Fruit fly (Drosophila melanogaster): ENCODE results near the gene CG46280.

CG46280 gene

DNA sequence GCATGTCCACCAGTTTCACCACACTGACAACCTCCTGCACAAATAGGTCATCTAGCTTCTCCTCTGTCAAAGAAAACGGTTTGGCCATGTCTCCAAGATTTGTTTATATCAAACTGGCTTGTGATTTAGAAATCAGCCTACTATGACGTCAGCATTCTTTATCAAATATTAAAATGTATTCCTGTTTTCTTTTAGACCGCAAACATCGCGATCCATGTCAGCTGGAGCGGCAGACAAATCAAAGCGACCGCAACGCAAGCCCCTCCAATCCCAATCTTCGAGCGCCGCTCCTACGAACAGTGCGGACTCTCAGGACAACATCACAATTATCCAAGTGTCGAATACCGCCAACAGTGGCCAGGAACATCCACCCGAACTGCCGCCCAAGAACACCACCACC, 42.0 kb downstream of the CG46280 start, which contains the start of gene CG14383:
CG14383 (minus strand) TSS at position 101 of the 400 bp plus-strand sequence.
- TF ChIP-seq Sry-β (GFP tag; optimal IDR thresholded peaks at IDR 0.05) (no peak), dimm (GFP tag; IDR thresholded peaks at IDR 0.05) (0 out of 2 replicates have a peak, but pooled peaks have one; percentile 18), Hr78 (GFP tag; optimal IDR thresholded peaks at IDR 0.05) (no peak)

DNA sequence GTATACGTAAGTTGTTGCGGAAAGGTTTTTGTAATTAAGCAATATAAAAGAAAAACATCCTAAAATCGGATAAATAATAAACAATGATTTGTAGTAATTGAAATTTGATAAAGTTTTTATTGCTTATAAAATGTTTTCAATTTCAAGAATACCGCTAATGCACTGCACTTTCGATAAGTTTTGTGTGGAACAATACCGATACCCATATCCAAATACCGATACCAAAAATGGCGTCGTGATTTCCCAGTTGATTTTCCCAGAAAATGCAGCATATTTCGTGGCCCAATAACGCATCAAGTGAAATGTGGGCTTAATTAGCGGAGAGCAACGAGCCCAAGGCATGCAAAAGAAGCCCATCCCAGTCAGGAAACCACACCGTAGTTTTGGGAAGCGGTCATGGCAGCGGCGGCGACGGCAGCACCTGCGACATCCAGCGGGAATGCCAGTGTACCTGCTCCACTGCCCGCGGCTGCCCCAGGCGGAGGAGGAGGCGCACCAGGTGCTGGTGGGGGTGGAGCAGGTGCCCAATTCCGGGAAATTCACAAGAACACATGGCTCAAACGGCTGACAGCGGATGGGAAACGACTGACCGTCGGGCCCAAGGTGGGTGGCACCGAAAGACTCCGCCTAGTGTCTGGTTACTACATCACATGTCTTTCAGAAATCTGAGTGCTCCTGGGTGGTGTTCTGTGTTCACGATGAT, 44.5 kb downstream of the CG46280 start, which contains the start of gene CG31342:
CG31342 (plus strand) TSS at position 214 of the 703 bp plus-strand sequence.
- TF ChIP-seq CG34376 (GFP tag; optimal IDR thresholded peaks at IDR 0.05), result peak; percentile 38
- no peak for TF ChIP-seq CG3281 (GFP tag; optimal IDR thresholded peaks at IDR 0.05)
- peak; percentile 27; the same call in 1 of the 2 replicates for TF ChIP-seq Atf6 (GFP tag; IDR thresholded peaks at IDR 0.05)
- peak; percentile 3 for TF ChIP-seq Dp (GFP tag; optimal IDR thresholded peaks at IDR 0.05)
- TF ChIP-seq exex (tag; optimal IDR thresholded peaks at IDR 0.05), result no peak
- TF ChIP-seq zen2 (GFP tag; IDR thresholded peaks at IDR 0.05; ENCODE audit: partially characterized antibody), result peak; percentile 54; the same call in 1 of the 3 replicates
- peak; percentile 42 for TF ChIP-seq az2 (GFP tag; optimal IDR thresholded peaks at IDR 0.05)
- peak; percentile 17 for TF ChIP-seq Ets97D (GFP tag; optimal IDR thresholded peaks at IDR 0.05)
- peak; percentile 71 for TF ChIP-seq CG3995 (GFP tag; optimal IDR thresholded peaks at IDR 0.05)
- TF ChIP-seq Hr3 (GFP tag; optimal IDR thresholded peaks at IDR 0.05), result peak; percentile 22
- TF ChIP-seq HLH3B (GFP tag; IDR thresholded peaks at IDR 0.05), result no peak; the same call in 1 of the 2 replicates
- no peak for TF ChIP-seq NFAT (GFP tag; IDR thresholded peaks at IDR 0.05)
- peak; percentile 78 for TF ChIP-seq Dll (GFP tag; IDR thresholded peaks at IDR 0.05; ENCODE audit: partially characterized antibody)
- TF ChIP-seq CG12391 (tag; optimal IDR thresholded peaks at IDR 0.05), result peak; percentile 72
- peak; percentile 36; the same call in 1 of the 2 replicates for TF ChIP-seq nerfin-2 (GFP tag; IDR thresholded peaks at IDR 0.05; ENCODE audit: partially characterized antibody)
- no peak for TF ChIP-seq CG16779 (GFP tag; IDR thresholded peaks at IDR 0.05)
- TF ChIP-seq prd (optimal IDR thresholded peaks at IDR 0.05), result no peak
- no peak for TF ChIP-seq prd (GFP tag; IDR thresholded peaks at IDR 0.05)
- peak; percentile 43 for TF ChIP-seq CG14860 (GFP tag; IDR thresholded peaks at IDR 0.05; ENCODE audit: partially characterized antibody)
- peak in 1 of 2 experiments; percentile 10 for TF ChIP-seq dpn (GFP tag; optimal IDR thresholded peaks at IDR 0.05)
- no peak for TF ChIP-seq CG10654 (GFP tag; optimal IDR thresholded peaks at IDR 0.05)
- TF ChIP-seq slou (GFP tag; optimal IDR thresholded peaks at IDR 0.05), result no peak
- no peak for TF ChIP-seq gro (GFP tag; optimal IDR thresholded peaks at IDR 0.05)
- no peak for TF ChIP-seq luna (GFP tag; optimal IDR thresholded peaks at IDR 0.05)
- no peak for TF ChIP-seq CG9727 (GFP tag; optimal IDR thresholded peaks at IDR 0.05)
- TF ChIP-seq CG30020 (tag; optimal IDR thresholded peaks at IDR 0.05), result peak; percentile 93
- no peak for TF ChIP-seq oc (tag; optimal IDR thresholded peaks at IDR 0.05)
- TF ChIP-seq esg (GFP tag; conservative IDR thresholded peaks at IDR 0.05), result no peak
- no peak for TF ChIP-seq onecut (GFP tag; IDR thresholded peaks at IDR 0.05)
- no peak for TF ChIP-seq yki (optimal IDR thresholded peaks at IDR 0.05)
- no peak for TF ChIP-seq unpg (GFP tag; optimal IDR thresholded peaks at IDR 0.05)
- no peak for TF ChIP-seq Lhr (GFP tag; optimal IDR thresholded peaks at IDR 0.05)
- TF ChIP-seq CG15269 (tag; optimal IDR thresholded peaks at IDR 0.05), result no peak
- TF ChIP-seq pb (GFP tag; optimal IDR thresholded peaks at IDR 0.05), result no peak
- peak in 1 of 2 experiments; percentile 62 for TF ChIP-seq bsh (GFP tag; optimal IDR thresholded peaks at IDR 0.05)
- TF ChIP-seq CG34224 (GFP tag; IDR thresholded peaks at IDR 0.05; ENCODE audit: partially characterized antibody), result peak; percentile 72
- peak; percentile 62 for TF ChIP-seq CoRest (tag; optimal IDR thresholded peaks at IDR 0.05)
- TF ChIP-seq nom (GFP tag; optimal IDR thresholded peaks at IDR 0.05), result peak; percentile 5
- TF ChIP-seq chinmo (GFP tag; IDR thresholded peaks at IDR 0.05; ENCODE audit: partially characterized antibody), result 0 out of 4 replicates have a peak, but pooled peaks have one; percentile 58
- TF ChIP-seq cad (GFP tag; optimal IDR thresholded peaks at IDR 0.05), result no peak
- TF ChIP-seq Bteb2 (GFP tag; optimal IDR thresholded peaks at IDR 0.05), result peak; percentile 37
- no peak for TF ChIP-seq tio (GFP tag; optimal IDR thresholded peaks at IDR 0.05)
- no peak for TF ChIP-seq CG3163 (GFP tag; optimal IDR thresholded peaks at IDR 0.05)
- no peak for TF ChIP-seq ab (GFP tag; optimal IDR thresholded peaks at IDR 0.05)

Data from whole organism, embryonic.